Worm (Caenorhabditis elegans) whole organism, L4 larva: Measurements from ENCODE around the gene ZK666.11.
"Not testable (repeated sequence)": the region's sequence is repeated elsewhere in the genome, so short reads cannot be mapped to it uniquely, and the experiment has no call there.

Experiments used
- F37D6.2 ChIP-seq: sonication (generic microtip); optimal IDR thresholded peaks from 2 replicates; lab custom pipeline; 2016; ENCODE audit warnings: mild to moderate bottlenecking, missing genetic modification characterization, missing compliant biosample characterization
- R02D3.7 ChIP-seq: fragments of 150-350 bp; sonication (generic microtip); optimal IDR thresholded peaks from 3 replicates; lab custom pipeline; 2014; ENCODE audit warnings: missing biosample characterization, missing genetic modification characterization
- T20F7.1 ChIP-seq: fragments of 200-800 bp; sonication (Bioruptor generic); optimal IDR thresholded peaks from 2 replicates; lab custom pipeline; 2018; ENCODE audit warnings: mild to moderate bottlenecking, missing genetic modification characterization, missing compliant biosample characterization
- Y105C5A.15 ChIP-seq: fragments of 200-800 bp; sonication (Bioruptor generic); IDR thresholded peaks from 2 replicates; pipeline ENCODE4 v1.3.6; 2022; ENCODE audit warnings: missing genetic modification characterization, missing compliant biosample characterization
- Y5F2A.4 ChIP-seq: fragments of 200-800 bp; sonication (Bioruptor generic); optimal IDR thresholded peaks from 2 replicates; lab custom pipeline; 2018; ENCODE audit warnings: mild to moderate bottlenecking, missing genetic modification characterization, missing compliant biosample characterization
- Y75B8A.6 ChIP-seq: fragments of 200-800 bp; sonication (Bioruptor generic); IDR thresholded peaks from 2 replicates; pipeline ENCODE4 v1.3.6; 2022; ENCODE audit warnings: missing genetic modification reagents, missing genetic modification characterization, missing compliant biosample characterization
- ZK337.2 ChIP-seq: fragments of 200-800 bp; sonication (Bioruptor generic); IDR thresholded peaks from 2 replicates; pipeline ENCODE4 v1.3.6; 2022; ENCODE audit warnings: missing genetic modification reagents, missing genetic modification characterization, missing compliant biosample characterization
- ama-1 ChIP-seq: fragments of 150-350 bp; optimal IDR thresholded peaks from 2 replicates; lab custom pipeline; 2014; ENCODE audit warnings: inconsistent platforms, mixed read lengths
- ceh-20 ChIP-seq: fragments of 200-800 bp; sonication (Bioruptor generic); IDR thresholded peaks from 2 replicates; pipeline ENCODE4 v1.3.6; 2022; ENCODE audit warnings: missing genetic modification reagents, missing genetic modification characterization, missing compliant biosample characterization
- ceh-28 ChIP-seq: fragments of 150-350 bp; optimal IDR thresholded peaks from 2 replicates; lab custom pipeline; 2014; ENCODE audit warnings: missing biosample characterization, missing genetic modification reagents, missing genetic modification characterization
- daf-16 ChIP-seq, 3 experiments: sonication (generic microtip); optimal IDR thresholded peaks; 2 replicates each; lab custom pipeline; 2016 to 2017; ENCODE audit warnings: missing genetic modification characterization in 3 of 3, missing genetic modification reagents in 3 of 3, mild to moderate bottlenecking in 2 of 3, missing compliant biosample characterization in 2 of 3, missing biosample characterization in 1 of 3, moderate library complexity in 1 of 3
- daf-19 ChIP-seq: fragments of 200-800 bp; sonication (Bioruptor generic); conservative IDR thresholded peaks from 2 replicates; pipeline ENCODE4 v1.3.6; 2022; ENCODE audit warnings: missing genetic modification characterization, missing compliant biosample characterization
- duxl-1 ChIP-seq: sonication (generic microtip); optimal IDR thresholded peaks from 2 replicates; lab custom pipeline; 2016; ENCODE audit warnings: mild to moderate bottlenecking, missing genetic modification characterization, moderate library complexity, missing compliant biosample characterization; ENCODE audit not compliant: poor library complexity
- dve-1 ChIP-seq: sonication (generic microtip); optimal IDR thresholded peaks from 2 replicates; lab custom pipeline; 2017; ENCODE audit warnings: antibody characterized with exemption, mild to moderate bottlenecking, missing genetic modification characterization, missing compliant biosample characterization; ENCODE audit not compliant: insufficient read depth
- egl-43 ChIP-seq: fragments of 200-800 bp; sonication (Bioruptor generic); IDR thresholded peaks from 2 replicates; pipeline ENCODE4 v1.3.6; 2022; ENCODE audit warnings: missing genetic modification reagents, missing genetic modification characterization, missing compliant biosample characterization
- gei-8 ChIP-seq: fragments of 200-800 bp; sonication (Bioruptor generic); optimal IDR thresholded peaks from 2 replicates; lab custom pipeline; 2018; ENCODE audit warnings: mild to moderate bottlenecking, missing genetic modification characterization, missing compliant biosample characterization
- hlh-30 ChIP-seq: sonication (generic microtip); optimal IDR thresholded peaks from 2 replicates; lab custom pipeline; 2017; ENCODE audit warnings: antibody characterized with exemption, mild to moderate bottlenecking, missing genetic modification characterization, missing compliant biosample characterization; ENCODE audit not compliant: insufficient read depth
- hmg-1.1 ChIP-seq: fragments of 200-800 bp; sonication (Bioruptor generic); IDR thresholded peaks from 2 replicates; pipeline ENCODE4 v1.3.6; 2022; ENCODE audit warnings: missing genetic modification reagents, missing genetic modification characterization, missing compliant biosample characterization
- lim-7 ChIP-seq: fragments of 200-800 bp; sonication (Bioruptor generic); IDR thresholded peaks from 2 replicates; pipeline ENCODE4 v1.3.6; 2022; ENCODE audit warnings: missing genetic modification characterization, missing compliant biosample characterization
- lin-1 ChIP-seq: fragments of 200-800 bp; sonication (Bioruptor generic); IDR thresholded peaks from 2 replicates; pipeline ENCODE4 v1.3.6; 2022; ENCODE audit warnings: missing genetic modification reagents, missing genetic modification characterization, missing compliant biosample characterization
- lin-13 ChIP-seq: fragments of 150-350 bp; optimal IDR thresholded peaks from 2 replicates; lab custom pipeline; 2014; ENCODE audit warnings: missing biosample characterization, missing genetic modification reagents, missing genetic modification characterization
- madf-5 ChIP-seq, 2 experiments: fragments of 200-800 bp; sonication (Bioruptor generic); IDR thresholded peaks; 2 replicates each; pipeline ENCODE4 v1.3.6; 2022; ENCODE audit warnings: missing compliant biosample characterization in 2 of 2, missing genetic modification characterization in 2 of 2
- madf-9 ChIP-seq: fragments of 200-800 bp; sonication (Bioruptor generic); conservative IDR thresholded peaks from 2 replicates; pipeline ENCODE4 v1.3.6; 2022; ENCODE audit warnings: missing genetic modification reagents, missing genetic modification characterization, missing compliant biosample characterization
- mep-1 ChIP-seq: fragments of 150-350 bp; sonication (generic microtip); optimal IDR thresholded peaks from 3 replicates; lab custom pipeline; 2014; ENCODE audit warnings: missing biosample characterization, missing genetic modification characterization
- mxl-2 ChIP-seq: fragments of 200-800 bp; sonication (Bioruptor generic); conservative IDR thresholded peaks from 2 replicates; pipeline ENCODE4 v1.3.6; 2022; ENCODE audit warnings: missing genetic modification reagents, missing genetic modification characterization, missing compliant biosample characterization
- nhr-11 ChIP-seq: fragments of 150-350 bp; optimal IDR thresholded peaks from 2 replicates; lab custom pipeline; 2014; ENCODE audit warnings: missing biosample characterization, missing genetic modification characterization
- nhr-25 ChIP-seq: sonication (generic microtip); optimal IDR thresholded peaks from 2 replicates; lab custom pipeline; 2017; ENCODE audit warnings: missing genetic modification characterization, mild to moderate bottlenecking, missing compliant biosample characterization, antibody characterized with exemption, moderate library complexity, borderline replicate concordance; ENCODE audit not compliant: insufficient read depth
- nhr-28 ChIP-seq: fragments of 150-350 bp; optimal IDR thresholded peaks from 2 replicates; lab custom pipeline; 2014; ENCODE audit warnings: missing biosample characterization, missing genetic modification characterization
- nhr-76 ChIP-seq: fragments of 150-350 bp; optimal IDR thresholded peaks from 2 replicates; lab custom pipeline; 2014; ENCODE audit warnings: missing biosample characterization, missing genetic modification characterization
- nhr-77 ChIP-seq: fragments of 150-350 bp; optimal IDR thresholded peaks from 2 replicates; lab custom pipeline; 2014; ENCODE audit warnings: missing biosample characterization, missing genetic modification characterization
- pha-4 ChIP-seq, 2 experiments: fragments of 150-350 bp in 1 of 2; fragments of 200-800 bp in 1 of 2; sonication (Bioruptor generic) in 1 of 2; IDR thresholded peaks in 1 of 2; optimal IDR thresholded peaks in 1 of 2; 2 replicates each; pipeline versions ENCODE4 v1.3.6 to Lab custom; 2014 to 2022; ENCODE audit warnings: missing genetic modification characterization in 2 of 2, missing genetic modification reagents in 2 of 2, missing biosample characterization in 1 of 2, missing compliant biosample characterization in 1 of 2
- pqm-1 ChIP-seq: sonication (generic microtip); optimal IDR thresholded peaks from 2 replicates; lab custom pipeline; 2017; ENCODE audit warnings: missing biosample characterization, missing genetic modification characterization
- saeg-2 ChIP-seq: fragments of 200-800 bp; sonication (Bioruptor generic); IDR thresholded peaks from 2 replicates; pipeline ENCODE4 v1.3.6; 2022; ENCODE audit warnings: missing genetic modification reagents, missing genetic modification characterization, missing compliant biosample characterization
- skn-1 ChIP-seq: fragments of 150-350 bp; optimal IDR thresholded peaks from 2 replicates; lab custom pipeline; 2014; ENCODE audit warnings: missing biosample characterization, missing genetic modification characterization
- tag-97 ChIP-seq: fragments of 200-800 bp; sonication (Bioruptor generic); IDR thresholded peaks from 2 replicates; pipeline ENCODE4 v1.3.6; 2022; ENCODE audit warnings: missing genetic modification characterization, missing compliant biosample characterization
- unc-130 ChIP-seq: sonication (generic microtip); optimal IDR thresholded peaks from 2 replicates; lab custom pipeline; 2016; ENCODE audit warnings: missing genetic modification reagents, missing genetic modification characterization, missing compliant biosample characterization
- unc-62 ChIP-seq, 3 experiments: fragments of 150-350 bp in 1 of 3; sonication (generic microtip); optimal IDR thresholded peaks in 2 of 3; peaks in 1 of 3; 1 replicate in 1 of 3; 2 replicates in 2 of 3; lab custom pipeline; 2014 to 2017; ENCODE audit warnings: missing biosample characterization in 3 of 3, missing genetic modification characterization in 3 of 3, missing genetic modification reagents in 3 of 3, missing genotype in 1 of 3
- zfp-2 ChIP-seq: sonication (generic microtip); optimal IDR thresholded peaks from 2 replicates; lab custom pipeline; 2016; ENCODE audit warnings: mild to moderate bottlenecking, missing genetic modification characterization, missing compliant biosample characterization

ZK666.11 gene

ce11 chrII:10486738-10487137 is 4.4 kb downstream of the ZK666.11 start, which contains the start of gene ZK666.15:
ZK666.15 (plus strand) TSS chrII:10487038.
- TF ChIP-seq unc-130 (no peak), ceh-20 (no peak), ceh-28 (tag; lab: Kevin White, UChicago) (no peak), mxl-2 (GFP tag; lab: Robert Waterston, UW) (no peak), daf-16 (GFP tag; optimal IDR thresholded peaks at IDR 0.05; lab: Kevin White, UChicago) (no peak), daf-16 (tag; optimal IDR thresholded peaks at IDR 0.05; lab: Kevin White, UChicago) (no peak), madf-5 (GFP tag; IDR thresholded peaks at IDR 0.05; lab: Robert Waterston, UW) (no peak), ama-1 (lab: Kevin White, UChicago) (no peak), pha-4 (GFP tag; IDR thresholded peaks at IDR 0.05; lab: Robert Waterston, UW) (no peak), pha-4 (tag; optimal IDR thresholded peaks at IDR 0.05; lab: Kevin White, UChicago) (no peak), mep-1 (tag; lab: Kevin White, UChicago) (no peak), Y75B8A.6 (GFP tag; lab: Robert Waterston, UW) (no peak), nhr-28 (tag; lab: Kevin White, UChicago) (no peak), nhr-77 (tag; lab: Kevin White, UChicago) (no peak), unc-62 (GFP tag; optimal IDR thresholded peaks at IDR 0.05 in 1 of 2; lab: Kevin White, UChicago) (no peak), unc-62 (tag; optimal IDR thresholded peaks at IDR 0.05; lab: Kevin White, UChicago) (no peak), R02D3.7 (no peak)

ce11 chrII:10490329-10490728 is 8.0 kb downstream of the ZK666.11 start, which contains the start of gene clec-61:
clec-61 (minus strand) TSS chrII:10490537.
- TF ChIP-seq egl-43 (GFP tag; lab: Robert Waterston, UW) (no peak), zfp-2 (tag; lab: Kevin White, UChicago) (no peak), ceh-20 (no peak), nhr-11 (tag; lab: Kevin White, UChicago) (no peak), madf-5 (GFP tag; IDR thresholded peaks at IDR 0.05; lab: Robert Waterston, UW) (no peak), daf-19 (GFP tag; lab: Robert Waterston, UW) (no peak), mep-1 (tag; lab: Kevin White, UChicago) (no peak), Y105C5A.15 (GFP tag; lab: Robert Waterston, UW) (no peak), pha-4 (GFP tag; IDR thresholded peaks at IDR 0.05; lab: Robert Waterston, UW) (no peak), pha-4 (tag; optimal IDR thresholded peaks at IDR 0.05; lab: Kevin White, UChicago) (no peak), pqm-1 (tag; lab: Kevin White, UChicago) (peak; percentile 23), nhr-28 (tag; lab: Kevin White, UChicago) (peak; percentile 58), dve-1 (tag; lab: Kevin White, UChicago) (peak; percentile 18), daf-16 (GFP tag; optimal IDR thresholded peaks at IDR 0.05; lab: Kevin White, UChicago) (no peak), daf-16 (tag; optimal IDR thresholded peaks at IDR 0.05; lab: Kevin White, UChicago) (peak; percentile 87), saeg-2 (GFP tag; lab: Robert Waterston, UW) (no peak), T20F7.1 (GFP tag; lab: Kevin White, UChicago) (no peak)

- not testable (repeated sequence) for TF ChIP-seq gei-8 (GFP tag; lab: Kevin White, UChicago); hlh-30; Y75B8A.6 (GFP tag; lab: Robert Waterston, UW)
Measured at ce11 chrII:10493034-10493433, 10.7 kb downstream of the ZK666.11 start, which contains the start of gene ZK666.8. ZK666.8 (minus strand) TSS chrII:10493134.

ce11 chrII:10494467-10494866 is 12.1 kb downstream of the ZK666.11 start, which contains the start of gene ZK666.14:
ZK666.14 (plus strand) TSS chrII:10494767.
- TF ChIP-seq nhr-25 (tag; lab: Kevin White, UChicago) (no peak), ZK337.2 (GFP tag; lab: Robert Waterston, UW) (no peak), madf-9 (GFP tag; lab: Robert Waterston, UW) (no peak), lim-7 (no peak), tag-97 (GFP tag; lab: Robert Waterston, UW) (no peak), Y5F2A.4 (GFP tag; lab: Kevin White, UChicago) (no peak), lin-13 (GFP tag; lab: Kevin White, UChicago) (no peak), lin-1 (no peak), nhr-77 (tag; lab: Kevin White, UChicago) (no peak), hmg-1.1 (no peak), F37D6.2 (no peak), mep-1 (tag; lab: Kevin White, UChicago) (no peak), hlh-30 (no peak), gei-8 (GFP tag; lab: Kevin White, UChicago) (no peak), duxl-1 (no peak), skn-1 (tag; lab: Kevin White, UChicago) (no peak), nhr-76 (tag; lab: Kevin White, UChicago) (no peak)
